Fruit fly (Drosophila melanogaster): ENCODE data around the gene CG42788.
A peak's percentile ranks its signal among the peaks of the same experiment; 100 is the strongest.

Gene CG42788

dm6 chr3R:15131677-15132076 lies at the start of gene CG42788:
TSS of gene CG42788 (minus strand) at chr3R:15131926.
- TF ChIP-seq unpg (GFP tag; optimal IDR thresholded peaks at IDR 0.05) (peak; percentile 57), da (GFP tag; optimal IDR thresholded peaks at IDR 0.05) (peak; percentile 88), BEAF-32 (GFP tag; optimal IDR thresholded peaks at IDR 0.05) (peak; percentile 97), CG14860 (GFP tag; IDR thresholded peaks at IDR 0.05; ENCODE audit: partially characterized antibody) (no peak), eve (GFP tag; optimal IDR thresholded peaks at IDR 0.05) (no peak), CG9437 (GFP tag; optimal IDR thresholded peaks at IDR 0.05) (peak; percentile 39), sd (tag; optimal IDR thresholded peaks at IDR 0.05) (peak; percentile 92), CG14965 (GFP tag; optimal IDR thresholded peaks at IDR 0.05; ENCODE audit: borderline replicate concordance) (no peak), org-1 (GFP tag; optimal IDR thresholded peaks at IDR 0.05) (no peak), CG17186 (GFP tag; optimal IDR thresholded peaks at IDR 0.05) (peak; percentile 20), zf30C (GFP tag; optimal IDR thresholded peaks at IDR 0.05) (peak; percentile 16), luna (GFP tag; optimal IDR thresholded peaks at IDR 0.05) (peak; percentile 78), bigmax (GFP tag; optimal IDR thresholded peaks at IDR 0.05) (peak; percentile 55), slbo (GFP tag; IDR thresholded peaks at IDR 0.05) (no peak), CG4404 (GFP tag; IDR thresholded peaks at IDR 0.05) (no peak), fd96Cb (tag; optimal IDR thresholded peaks at IDR 0.05) (no peak), CG7556 (GFP tag; optimal IDR thresholded peaks at IDR 0.05) (peak; percentile 6), CG18619 (GFP tag; optimal IDR thresholded peaks at IDR 0.05) (peak; percentile 49), ewg (GFP tag; optimal IDR thresholded peaks at IDR 0.05) (peak; percentile 72), NFAT (GFP tag; IDR thresholded peaks at IDR 0.05) (no peak), CG7786 (GFP tag; optimal IDR thresholded peaks at IDR 0.05) (peak; percentile 48), zfh1 (GFP tag; IDR thresholded peaks at IDR 0.05) (no peak), dpn (GFP tag; optimal IDR thresholded peaks at IDR 0.05) (peak; percentile 59 to 75), CG31441 (GFP tag; IDR thresholded peaks at IDR 0.05) (no peak), Hsf (GFP tag; optimal IDR thresholded peaks at IDR 0.05) (peak; percentile 61), Blimp-1 (GFP tag; optimal IDR thresholded peaks at IDR 0.05) (no peak), E2f1 (GFP tag; IDR thresholded peaks at IDR 0.05) (no peak), sc (optimal IDR thresholded peaks at IDR 0.05) (no peak), sc (GFP tag; optimal IDR thresholded peaks at IDR 0.05) (no peak), CG2712 (tag; optimal IDR thresholded peaks at IDR 0.05) (peak; percentile 68), CG6175 (GFP tag; IDR thresholded peaks at IDR 0.05) (no peak), CG8359 (GFP tag; optimal IDR thresholded peaks at IDR 0.05; ENCODE audit: borderline replicate concordance) (peak; percentile 11), Ptx1 (GFP tag; IDR thresholded peaks at IDR 0.05) (no peak), CG12299 (tag; optimal IDR thresholded peaks at IDR 0.05) (peak; percentile 34), wdn (GFP tag; IDR thresholded peaks at IDR 0.05) (no peak), sens (GFP tag) (peak; percentile 94), scrt (GFP tag; optimal IDR thresholded peaks at IDR 0.05) (peak; percentile 73), CG9876 (GFP tag; optimal IDR thresholded peaks at IDR 0.05) (peak; percentile 57), CG15514 (GFP tag; optimal IDR thresholded peaks at IDR 0.05) (peak; percentile 65), otp (GFP tag; IDR thresholded peaks at IDR 0.05) (no peak), CrebB (tag; optimal IDR thresholded peaks at IDR 0.05) (peak; percentile 89), CG8765 (GFP tag; IDR thresholded peaks at IDR 0.05) (no peak), CG11085 (GFP tag; IDR thresholded peaks at IDR 0.05) (no peak), lbe (GFP tag; optimal IDR thresholded peaks at IDR 0.05) (no peak), Sox100B (GFP tag; optimal IDR thresholded peaks at IDR 0.05) (no peak), knrl (GFP tag; IDR thresholded peaks at IDR 0.05; ENCODE audit: partially characterized antibody) (no peak), sqz (GFP tag; optimal IDR thresholded peaks at IDR 0.05) (peak; percentile 46), Antp (GFP tag; optimal IDR thresholded peaks at IDR 0.05) (peak; percentile 40), trh (GFP tag; optimal IDR thresholded peaks at IDR 0.05) (no peak), Hand (GFP tag; optimal IDR thresholded peaks at IDR 0.05) (peak; percentile 52), CG17359 (tag; optimal IDR thresholded peaks at IDR 0.05) (peak; percentile 29), CG14441 (GFP tag; IDR thresholded peaks at IDR 0.05) (no peak)
